Worm (Caenorhabditis elegans) whole organism, late embryonic: ENCODE data around the gene cdh-9.

Experiments used
- K02D7.2 ChIP-seq: sonication (generic microtip); optimal IDR thresholded peaks from 2 replicates; lab custom pipeline; 2017; ENCODE audit warnings: mild to moderate bottlenecking, missing genetic modification characterization, missing compliant biosample characterization
- K09A11.1 ChIP-seq: sonication (generic microtip); optimal IDR thresholded peaks from 2 replicates; lab custom pipeline; 2017; ENCODE audit warnings: antibody characterized with exemption, mild to moderate bottlenecking, missing genetic modification characterization, missing compliant biosample characterization; ENCODE audit not compliant: insufficient read depth
- Y22D7AL.16 ChIP-seq: sonication (generic microtip); optimal IDR thresholded peaks from 2 replicates; lab custom pipeline; 2016; ENCODE audit warnings: missing genetic modification characterization, missing compliant biosample characterization
- ahr-1 ChIP-seq: sonication (generic microtip); optimal IDR thresholded peaks from 2 replicates; lab custom pipeline; 2016; ENCODE audit warnings: missing genetic modification characterization, missing compliant biosample characterization
- ama-1 ChIP-seq: fragments of 150-350 bp; optimal IDR thresholded peaks from 2 replicates; lab custom pipeline; 2014
- ceh-18 ChIP-seq: sonication (generic microtip); optimal IDR thresholded peaks from 2 replicates; lab custom pipeline; 2016; ENCODE audit warnings: missing genetic modification characterization, missing compliant biosample characterization
- ceh-30 ChIP-seq: fragments of 150-350 bp; optimal IDR thresholded peaks from 2 replicates; lab custom pipeline; 2014; ENCODE audit warnings: missing biosample characterization, missing genetic modification characterization
- ceh-34 ChIP-seq: sonication (generic microtip); optimal IDR thresholded peaks from 2 replicates; lab custom pipeline; 2016; ENCODE audit warnings: mild to moderate bottlenecking, missing genetic modification characterization, missing compliant biosample characterization
- ceh-48 ChIP-seq: sonication (generic microtip); optimal IDR thresholded peaks from 2 replicates; lab custom pipeline; 2016; ENCODE audit warnings: missing genetic modification characterization, inconsistent platforms, missing compliant biosample characterization
- ceh-9 ChIP-seq: sonication (generic microtip); optimal IDR thresholded peaks from 2 replicates; lab custom pipeline; 2016; ENCODE audit warnings: mild to moderate bottlenecking, missing genetic modification characterization, inconsistent platforms, missing compliant biosample characterization
- dve-1 ChIP-seq: sonication (generic microtip); optimal IDR thresholded peaks from 2 replicates; lab custom pipeline; 2017; ENCODE audit warnings: antibody characterized with exemption, mild to moderate bottlenecking, missing genetic modification characterization, missing compliant biosample characterization
- elt-2 ChIP-seq: sonication (generic microtip); optimal IDR thresholded peaks from 2 replicates; lab custom pipeline; 2016; ENCODE audit warnings: missing genetic modification reagents, missing genetic modification characterization, missing compliant biosample characterization
- ets-4 ChIP-seq: sonication (generic microtip); optimal IDR thresholded peaks from 2 replicates; lab custom pipeline; 2016; ENCODE audit warnings: missing genetic modification characterization, missing compliant biosample characterization
- fkh-6 ChIP-seq: sonication (generic microtip); optimal IDR thresholded peaks from 2 replicates; lab custom pipeline; 2016; ENCODE audit warnings: missing genetic modification characterization, missing compliant biosample characterization
- gmeb-2 ChIP-seq: sonication (generic microtip); optimal IDR thresholded peaks from 2 replicates; lab custom pipeline; 2016; ENCODE audit warnings: missing genetic modification characterization, inconsistent platforms, missing compliant biosample characterization
- hlh-13 ChIP-seq: fragments of 200-800 bp; sonication (Bioruptor generic); optimal IDR thresholded peaks from 2 replicates; lab custom pipeline; 2018; ENCODE audit warnings: mild to moderate bottlenecking, missing genetic modification characterization, missing compliant biosample characterization
- hlh-8 ChIP-seq: sonication (generic microtip); optimal IDR thresholded peaks from 2 replicates; lab custom pipeline; 2016; ENCODE audit warnings: missing genotype, missing genetic modification characterization, missing compliant biosample characterization
- lin-11 ChIP-seq: fragments of 200-800 bp; sonication (Bioruptor generic); optimal IDR thresholded peaks from 2 replicates; lab custom pipeline; 2018; ENCODE audit warnings: mild to moderate bottlenecking, missing genetic modification characterization, missing compliant biosample characterization
- madf-2 ChIP-seq: sonication (generic microtip); optimal IDR thresholded peaks from 2 replicates; lab custom pipeline; 2017; ENCODE audit warnings: missing genetic modification characterization, missing compliant biosample characterization
- nfya-1 ChIP-seq: sonication (generic microtip); optimal IDR thresholded peaks from 2 replicates; lab custom pipeline; 2017; ENCODE audit warnings: missing genetic modification characterization, mild to moderate bottlenecking, missing compliant biosample characterization, antibody characterized with exemption, moderate library complexity
- pha-4 ChIP-seq: fragments of 150-350 bp; optimal IDR thresholded peaks from 2 replicates; lab custom pipeline; 2018; ENCODE audit warnings: missing biosample characterization, missing genetic modification reagents, missing genetic modification characterization
- pqm-1 ChIP-seq: sonication (generic microtip); optimal IDR thresholded peaks from 2 replicates; lab custom pipeline; 2016; ENCODE audit warnings: missing genetic modification characterization, missing compliant biosample characterization
- ref-2 ChIP-seq: sonication (generic microtip); optimal IDR thresholded peaks from 2 replicates; lab custom pipeline; 2016; ENCODE audit warnings: missing genetic modification characterization, missing compliant biosample characterization
- sdc-2 ChIP-seq: sonication (generic microtip); optimal IDR thresholded peaks from 2 replicates; lab custom pipeline; 2016; ENCODE audit warnings: missing genotype, missing genetic modification characterization, missing compliant biosample characterization
- sox-2 ChIP-seq: fragments of 200-800 bp; sonication (Bioruptor generic); IDR thresholded peaks from 2 replicates; pipeline ENCODE4 v1.3.6; 2022; ENCODE audit warnings: missing genetic modification reagents, missing genetic modification characterization, missing compliant biosample characterization
- tbx-2 ChIP-seq: sonication (generic microtip); optimal IDR thresholded peaks from 2 replicates; lab custom pipeline; 2016; ENCODE audit warnings: missing genetic modification characterization, missing compliant biosample characterization
- ttx-3 ChIP-seq: sonication (generic microtip); optimal IDR thresholded peaks from 2 replicates; lab custom pipeline; 2016; ENCODE audit warnings: missing genetic modification reagents, missing genetic modification characterization, missing compliant biosample characterization
- unc-55 ChIP-seq: sonication (generic microtip); optimal IDR thresholded peaks from 2 replicates; lab custom pipeline; 2017; ENCODE audit warnings: missing biosample characterization, missing genetic modification reagents, missing genetic modification characterization
- ztf-16 ChIP-seq: sonication (generic microtip); optimal IDR thresholded peaks from 2 replicates; lab custom pipeline; 2017; ENCODE audit warnings: missing genetic modification characterization, missing compliant biosample characterization

The cdh-9 gene

DNA sequence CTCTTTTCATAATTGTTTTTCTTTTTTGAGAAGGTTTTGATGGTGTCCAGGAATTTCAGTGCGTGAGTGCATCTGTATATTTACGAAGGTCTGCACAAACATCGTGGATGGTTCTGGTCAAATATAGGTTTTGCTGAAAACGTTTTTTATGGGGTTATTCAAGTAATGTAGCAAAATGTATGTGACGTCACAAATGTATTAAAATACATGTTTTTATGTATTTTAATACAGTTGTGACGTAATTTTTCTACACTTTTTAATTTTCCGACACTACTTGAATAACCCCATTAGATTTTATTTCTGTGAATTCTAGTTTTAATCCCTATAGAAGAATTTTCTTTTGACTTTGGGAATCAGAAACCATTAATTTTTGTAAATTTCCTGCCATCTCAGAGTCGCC, 23.7 kb downstream of the cdh-9 start:
- TF ChIP-seq lin-11 (tag; lab: Kevin White, UChicago) (no peak), ttx-3 (tag; lab: Kevin White, UChicago) (no peak), ref-2 (no peak), pqm-1 (tag; lab: Kevin White, UChicago) (no peak), Y22D7AL.16 (tag; lab: Kevin White, UChicago) (no peak), elt-2 (tag; lab: Kevin White, UChicago) (no peak), ama-1 (no peak), sdc-2 (no peak), madf-2 (no peak)

DNA sequence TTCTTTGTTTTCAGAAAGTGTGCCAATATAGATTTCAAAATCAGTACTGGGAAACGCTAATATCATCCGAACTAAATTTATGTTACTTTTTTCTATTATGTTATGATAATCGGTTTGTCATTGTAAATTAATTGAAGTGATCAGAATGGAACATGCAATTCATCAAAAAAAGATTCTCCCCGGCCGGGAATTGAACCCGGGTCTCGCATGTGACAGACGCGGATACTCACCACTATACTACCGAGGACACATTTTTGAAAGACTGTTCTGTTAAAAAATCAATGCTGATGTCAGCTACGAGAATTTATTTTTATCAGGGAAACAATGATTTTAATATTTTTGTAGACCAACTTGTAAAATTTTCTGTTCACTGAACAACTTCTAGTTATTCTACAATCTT, 24.1 kb downstream of the cdh-9 start:
- TF ChIP-seq sox-2 (GFP tag; lab: Robert Waterston, UW) (no peak), hlh-8 (tag; lab: Kevin White, UChicago) (no peak), nfya-1 (tag; lab: Kevin White, UChicago) (no peak)

ce11 chrX:16621467-16621866, 26.4 kb downstream of the cdh-9 start, which contains the start of gene cpg-19:
TSS of gene cpg-19 (plus strand) at chrX:16621807.
- no peak for TF ChIP-seq ceh-9 (tag; lab: Kevin White, UChicago)
- no peak for TF ChIP-seq nfya-1 (tag; lab: Kevin White, UChicago)
- no peak for TF ChIP-seq K02D7.2 (tag; lab: Kevin White, UChicago)
- TF ChIP-seq ahr-1 (tag; lab: Kevin White, UChicago) = no peak
- no peak for TF ChIP-seq pha-4 (tag; lab: Kevin White, UChicago)
- no peak for TF ChIP-seq sdc-2

ce11 chrX:16623269-16623668, 28.2 kb downstream of the cdh-9 start:
- TF ChIP-seq ceh-34 (tag; lab: Kevin White, UChicago) (no peak), nfya-1 (tag; lab: Kevin White, UChicago) (no peak), elt-2 (tag; lab: Kevin White, UChicago) (no peak), ama-1 (no peak), ceh-30 (tag; lab: Kevin White, UChicago) (no peak), gmeb-2 (tag; lab: Kevin White, UChicago) (no peak), ahr-1 (tag; lab: Kevin White, UChicago) (no peak), unc-55 (GFP tag; lab: Kevin White, UChicago) (no peak), ztf-16 (no peak), K09A11.1 (tag; lab: Kevin White, UChicago) (no peak), ceh-48 (no peak), sdc-2 (no peak)

- TF ChIP-seq ets-4 (tag; lab: Kevin White, UChicago) (no peak), ceh-34 (tag; lab: Kevin White, UChicago) (no peak), Y22D7AL.16 (tag; lab: Kevin White, UChicago) (no peak), fkh-6 (tag; lab: Kevin White, UChicago) (no peak), dve-1 (tag; lab: Kevin White, UChicago) (no peak), elt-2 (tag; lab: Kevin White, UChicago) (peak; percentile 80)
Measured at ce11 chrX:16625078-16625808, 30.2 kb downstream of the cdh-9 start.

DNA sequence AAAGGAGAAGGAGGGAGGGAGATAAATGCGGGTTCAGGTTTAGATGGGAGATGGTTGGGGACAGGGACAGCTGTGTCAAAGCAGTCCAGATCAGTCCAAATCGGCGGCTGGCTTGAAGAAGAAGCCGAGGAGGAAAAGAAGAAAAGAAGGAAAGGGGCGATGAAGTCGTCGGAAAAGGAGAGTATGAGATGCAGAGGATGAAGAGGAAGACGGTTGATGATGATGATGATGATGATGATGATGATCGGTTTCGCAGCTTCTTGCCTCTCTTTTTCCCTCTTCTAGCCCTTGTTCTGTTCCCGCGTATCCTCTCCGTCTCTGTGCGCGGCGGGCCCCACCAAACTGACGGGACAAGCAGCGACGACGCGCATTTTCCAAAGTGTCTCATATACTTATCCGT, 31.8 kb downstream of the cdh-9 start:
- TF ChIP-seq ceh-30 (tag; lab: Kevin White, UChicago) (no peak), pha-4 (tag; lab: Kevin White, UChicago) (no peak), sdc-2 (no peak), hlh-13 (GFP tag; lab: Kevin White, UChicago) (no peak), ceh-18 (tag; lab: Kevin White, UChicago) (no peak), tbx-2 (tag; lab: Kevin White, UChicago) (no peak)
